In genomic region chr3R:4886086-4886812, dm6 we compare ENCODE assay signal across 1 fruit fly cellular context.
TF ChIP-seq lines count a peak whose summit lies in the region.

No protein-coding gene starts in this region.

TF ChIP-seq in whole organism, embryonic, 481 proteins besides CTCF, POLR2A, EP300 and RAD21 (continued from another document and continues in another):
- TF ChIP-seq lilli (GFP tag; optimal IDR thresholded peaks at IDR 0.05; lab: Kevin White, UChicago) (peak; percentile 65), crol (GFP tag; IDR thresholded peaks at IDR 0.05; lab: Robert Waterston, UW) (0 out of 2 replicates have a peak, but pooled peaks have one; percentile 20), CG2129 (GFP tag; IDR thresholded peaks at IDR 0.05; lab: Robert Waterston, UW; ENCODE audit: partially characterized antibody) (no peak), CG11398 (GFP tag; optimal IDR thresholded peaks at IDR 0.05; lab: Kevin White, UChicago) (peak; percentile 57), CG4820 (GFP tag; optimal IDR thresholded peaks at IDR 0.05; lab: Kevin White, UChicago) (peak; percentile 71), phol (tag; optimal IDR thresholded peaks at IDR 0.05; lab: Kevin White, UChicago) (peak; percentile 75), pb (GFP tag; optimal IDR thresholded peaks at IDR 0.05; lab: Kevin White, UChicago) (peak; percentile 47), CG8281 (tag; optimal IDR thresholded peaks at IDR 0.05; lab: Kevin White, UChicago) (peak; percentile 25), jing (GFP tag; optimal IDR thresholded peaks at IDR 0.05; lab: Kevin White, UChicago) (peak; percentile 28), aop (GFP tag; IDR thresholded peaks at IDR 0.05; lab: Robert Waterston, UW) (peak; percentile 50; the same call in 1 of the 2 replicates), tap (tag; optimal IDR thresholded peaks at IDR 0.05; lab: Kevin White, UChicago) (peak; percentile 70), CG10654 (GFP tag; optimal IDR thresholded peaks at IDR 0.05; lab: Kevin White, UChicago) (peak; percentile 55), CG17912 (GFP tag; optimal IDR thresholded peaks at IDR 0.05; lab: Kevin White, UChicago) (no peak), D19B (GFP tag; optimal IDR thresholded peaks at IDR 0.05; lab: Kevin White, UChicago) (no peak), Nf-YB (GFP tag; optimal IDR thresholded peaks at IDR 0.05; lab: Kevin White, UChicago) (peak; percentile 23), Antp (GFP tag; optimal IDR thresholded peaks at IDR 0.05; lab: Kevin White, UChicago) (peak; percentile 77), ash1 (GFP tag; optimal IDR thresholded peaks at IDR 0.05; lab: Kevin White, UChicago) (no peak), CG16779 (GFP tag; IDR thresholded peaks at IDR 0.05; lab: Robert Waterston, UW) (no peak), CG43689 (GFP tag; IDR thresholded peaks at IDR 0.05; lab: Robert Waterston, UW) (0 out of 2 replicates have a peak, but pooled peaks have one; percentile 16), ab (GFP tag; optimal IDR thresholded peaks at IDR 0.05; lab: Kevin White, UChicago) (no peak), Meics (GFP tag; optimal IDR thresholded peaks at IDR 0.05; lab: Kevin White, UChicago) (peak; percentile 38), fd96Cb (tag; optimal IDR thresholded peaks at IDR 0.05; lab: Kevin White, UChicago) (peak; percentile 78), bigmax (GFP tag; optimal IDR thresholded peaks at IDR 0.05; lab: Kevin White, UChicago) (no peak), Trl (optimal IDR thresholded peaks at IDR 0.05; lab: Kevin White, UChicago) (no peak), Trl (GFP tag; optimal IDR thresholded peaks at IDR 0.05; lab: Kevin White, UChicago) (peak; percentile 67), H2.0 (GFP tag; IDR thresholded peaks at IDR 0.05; lab: Robert Waterston, UW) (peak; percentile 64), Awh (GFP tag; IDR thresholded peaks at IDR 0.05; lab: Robert Waterston, UW) (peak; percentile 63; the same call in 1 of the 2 replicates), pum (GFP tag; optimal IDR thresholded peaks at IDR 0.05; lab: Kevin White, UChicago) (peak; percentile 68), CG31441 (GFP tag; IDR thresholded peaks at IDR 0.05; lab: Robert Waterston, UW) (peak; percentile 78), CG16863 (GFP tag; optimal IDR thresholded peaks at IDR 0.05; lab: Kevin White, UChicago) (peak; percentile 72), gsb (GFP tag; IDR thresholded peaks at IDR 0.05; lab: Robert Waterston, UW) (peak; percentile 35; the same call in 1 of the 2 replicates), CG17385 (GFP tag; optimal IDR thresholded peaks at IDR 0.05; lab: Kevin White, UChicago) (peak; percentile 59), gce (GFP tag; IDR thresholded peaks at IDR 0.05; lab: Robert Waterston, UW) (no peak), CG18011 (GFP tag; optimal IDR thresholded peaks at IDR 0.05; lab: Kevin White, UChicago) (no peak), CG2202 (tag; optimal IDR thresholded peaks at IDR 0.05; lab: Kevin White, UChicago) (peak; percentile 64), CG10979 (tag; optimal IDR thresholded peaks at IDR 0.05; lab: Kevin White, UChicago) (peak; percentile 84), CG6813 (GFP tag; optimal IDR thresholded peaks at IDR 0.05; lab: Kevin White, UChicago) (peak; percentile 69), CG13424 (tag; optimal IDR thresholded peaks at IDR 0.05; lab: Kevin White, UChicago) (peak; percentile 63), CG33557 (GFP tag; optimal IDR thresholded peaks at IDR 0.05; lab: Kevin White, UChicago) (peak; percentile 53), CG4617 (GFP tag; optimal IDR thresholded peaks at IDR 0.05; lab: Kevin White, UChicago; ENCODE audit: borderline replicate concordance) (peak; percentile 12), sr (GFP tag; IDR thresholded peaks at IDR 0.05; lab: Robert Waterston, UW) (no peak), CG6791 (GFP tag; IDR thresholded peaks at IDR 0.05; lab: Robert Waterston, UW; ENCODE audit: partially characterized antibody) (no peak), jumu (GFP tag; optimal IDR thresholded peaks at IDR 0.05; lab: Kevin White, UChicago) (peak; percentile 56), CG6272 (GFP tag; IDR thresholded peaks at IDR 0.05; lab: Robert Waterston, UW) (peak; percentile 38; the same call in 1 of the 2 replicates), kah (GFP tag; optimal IDR thresholded peaks at IDR 0.05; lab: Kevin White, UChicago) (no peak), Bgb (GFP tag; IDR thresholded peaks at IDR 0.05; lab: Robert Waterston, UW; ENCODE audit: partially characterized antibody) (no peak), sima (GFP tag; optimal IDR thresholded peaks at IDR 0.05; lab: Kevin White, UChicago) (no peak), Pdp1 (GFP tag; optimal IDR thresholded peaks at IDR 0.05; lab: Kevin White, UChicago) (peak; percentile 44 to 70), unpg (GFP tag; optimal IDR thresholded peaks at IDR 0.05; lab: Kevin White, UChicago) (peak; percentile 76), GATAe (GFP tag; conservative IDR thresholded peaks at IDR 0.05; lab: Robert Waterston, UW) (no peak), ind (GFP tag; optimal IDR thresholded peaks at IDR 0.05; lab: Kevin White, UChicago) (peak; percentile 48), ems (GFP tag; optimal IDR thresholded peaks at IDR 0.05; lab: Kevin White, UChicago) (peak; percentile 54), abd-A (tag; optimal IDR thresholded peaks at IDR 0.05; lab: Kevin White, UChicago) (no peak), Lhr (GFP tag; optimal IDR thresholded peaks at IDR 0.05; lab: Kevin White, UChicago) (peak; percentile 46), Dll (GFP tag; IDR thresholded peaks at IDR 0.05; lab: Robert Waterston, UW; ENCODE audit: partially characterized antibody) (no peak), en (GFP tag; optimal IDR thresholded peaks at IDR 0.05; lab: Kevin White, UChicago) (peak; percentile 55), hkb (optimal IDR thresholded peaks at IDR 0.05; lab: Kevin White, UChicago) (no peak), hkb (GFP tag; IDR thresholded peaks at IDR 0.05; lab: Robert Waterston, UW) (peak; percentile 35; the same call in 1 of the 2 replicates), sc (optimal IDR thresholded peaks at IDR 0.05; lab: Kevin White, UChicago) (no peak), sc (GFP tag; optimal IDR thresholded peaks at IDR 0.05; lab: Kevin White, UChicago) (peak; percentile 30), gro (GFP tag; optimal IDR thresholded peaks at IDR 0.05; lab: Kevin White, UChicago) (no peak), Dref (GFP tag; IDR thresholded peaks at IDR 0.05; lab: Robert Waterston, UW) (no peak), mirr (GFP tag; optimal IDR thresholded peaks at IDR 0.05; lab: Kevin White, UChicago) (no peak), Elba2 (GFP tag; optimal IDR thresholded peaks at IDR 0.05; lab: Kevin White, UChicago) (no peak), CG4854 (GFP tag; optimal IDR thresholded peaks at IDR 0.05; lab: Kevin White, UChicago) (peak; percentile 42), CrebB (tag; optimal IDR thresholded peaks at IDR 0.05; lab: Kevin White, UChicago) (peak; percentile 5), CG17186 (GFP tag; optimal IDR thresholded peaks at IDR 0.05; lab: Kevin White, UChicago) (no peak), CG7357 (GFP tag; IDR thresholded peaks at IDR 0.05; lab: Robert Waterston, UW) (peak; percentile 42; the same call in 1 of the 3 replicates), CG12104 (GFP tag; optimal IDR thresholded peaks at IDR 0.05; lab: Kevin White, UChicago) (peak; percentile 22), pita (GFP tag; optimal IDR thresholded peaks at IDR 0.05; lab: Kevin White, UChicago) (no peak), al (GFP tag; IDR thresholded peaks at IDR 0.05; lab: Robert Waterston, UW) (no peak), luna (GFP tag; optimal IDR thresholded peaks at IDR 0.05; lab: Kevin White, UChicago) (no peak), CG11723 (GFP tag; optimal IDR thresholded peaks at IDR 0.05; lab: Kevin White, UChicago) (peak; percentile 43), Bteb2 (GFP tag; optimal IDR thresholded peaks at IDR 0.05; lab: Kevin White, UChicago) (no peak), CG12942 (GFP tag; optimal IDR thresholded peaks at IDR 0.05; lab: Kevin White, UChicago) (peak; percentile 42), sim (GFP tag; IDR thresholded peaks at IDR 0.05; lab: Robert Waterston, UW) (0 out of 2 replicates have a peak, but pooled peaks have one; percentile 44), CG10321 (GFP tag; IDR thresholded peaks at IDR 0.05; lab: Robert Waterston, UW) (no peak), salm (tag; optimal IDR thresholded peaks at IDR 0.05; lab: Kevin White, UChicago) (no peak), br (optimal IDR thresholded peaks at IDR 0.05; lab: Kevin White, UChicago) (no peak), CG15514 (GFP tag; optimal IDR thresholded peaks at IDR 0.05; lab: Kevin White, UChicago) (no peak), Bdp1 (GFP tag; optimal IDR thresholded peaks at IDR 0.05; lab: Kevin White, UChicago) (peak; percentile 56), NFAT (GFP tag; IDR thresholded peaks at IDR 0.05; lab: Robert Waterston, UW) (0 out of 2 replicates have a peak, but pooled peaks have one; percentile 31), Dad (GFP tag; optimal IDR thresholded peaks at IDR 0.05; lab: Kevin White, UChicago) (no peak), CG1792 (GFP tag; optimal IDR thresholded peaks at IDR 0.05; lab: Kevin White, UChicago) (peak; percentile 66), nmo (GFP tag; optimal IDR thresholded peaks at IDR 0.05; lab: Kevin White, UChicago) (peak; percentile 75), CG3838 (GFP tag; optimal IDR thresholded peaks at IDR 0.05; lab: Kevin White, UChicago) (no peak), lov (optimal IDR thresholded peaks at IDR 0.05; lab: Kevin White, UChicago) (no peak), lov (GFP tag; IDR thresholded peaks at IDR 0.05; lab: Robert Waterston, UW) (peak; percentile 77; the same call in 2 of the 3 replicates), Sox102F (GFP tag; optimal IDR thresholded peaks at IDR 0.05; lab: Kevin White, UChicago) (peak; percentile 66), CG8290 (GFP tag; optimal IDR thresholded peaks at IDR 0.05; lab: Kevin White, UChicago) (peak; percentile 63), CG8290 (tag; optimal IDR thresholded peaks at IDR 0.05; lab: Kevin White, UChicago) (no peak), yki (optimal IDR thresholded peaks at IDR 0.05; lab: Kevin White, UChicago) (no peak), Doc3 (GFP tag; IDR thresholded peaks at IDR 0.05; lab: Robert Waterston, UW; ENCODE audit: partially characterized antibody) (no peak), CG11560 (tag; IDR thresholded peaks at IDR 0.05; lab: Robert Waterston, UW) (peak; percentile 15; the same call in 1 of the 3 replicates), nerfin-1 (tag; optimal IDR thresholded peaks at IDR 0.05; lab: Kevin White, UChicago) (peak; percentile 57), dati (GFP tag; IDR thresholded peaks at IDR 0.05; lab: Robert Waterston, UW) (peak; percentile 46; the same call in 1 of the 2 replicates), ERR (GFP tag; optimal IDR thresholded peaks at IDR 0.05; lab: Kevin White, UChicago) (no peak), CG1647 (GFP tag; optimal IDR thresholded peaks at IDR 0.05; lab: Kevin White, UChicago) (peak; percentile 32), az2 (GFP tag; optimal IDR thresholded peaks at IDR 0.05; lab: Kevin White, UChicago) (peak; percentile 77), HmgZ (tag; optimal IDR thresholded peaks at IDR 0.05; lab: Kevin White, UChicago) (no peak), CG2116 (GFP tag; optimal IDR thresholded peaks at IDR 0.05; lab: Kevin White, UChicago) (no peak), her (GFP tag; optimal IDR thresholded peaks at IDR 0.05; lab: Kevin White, UChicago) (no peak), gem (tag; optimal IDR thresholded peaks at IDR 0.05; lab: Kevin White, UChicago) (peak; percentile 81), ssp (GFP tag; IDR thresholded peaks at IDR 0.05; lab: Robert Waterston, UW) (no peak), HmgD (GFP tag; optimal IDR thresholded peaks at IDR 0.05; lab: Kevin White, UChicago) (peak; percentile 25), CG7372 (GFP tag; IDR thresholded peaks at IDR 0.05; lab: Robert Waterston, UW) (no peak), CG4707 (GFP tag; optimal IDR thresholded peaks at IDR 0.05; lab: Kevin White, UChicago) (peak; percentile 49), CG3407 (GFP tag; optimal IDR thresholded peaks at IDR 0.05; lab: Kevin White, UChicago) (peak; percentile 46), zf30C (GFP tag; optimal IDR thresholded peaks at IDR 0.05; lab: Kevin White, UChicago) (peak; percentile 73), CG6689 (GFP tag; IDR thresholded peaks at IDR 0.05; lab: Robert Waterston, UW) (peak; percentile 69; the same call in 1 of the 2 replicates), Rx (GFP tag; IDR thresholded peaks at IDR 0.05; lab: Robert Waterston, UW) (peak; percentile 49), mam (GFP tag; optimal IDR thresholded peaks at IDR 0.05; lab: Kevin White, UChicago) (peak; percentile 41), Tbp (GFP tag; optimal IDR thresholded peaks at IDR 0.05; lab: Kevin White, UChicago) (no peak), Hr39 (optimal IDR thresholded peaks at IDR 0.05; lab: Kevin White, UChicago) (no peak), dm (GFP tag; optimal IDR thresholded peaks at IDR 0.05; lab: Kevin White, UChicago) (no peak), CG9437 (GFP tag; optimal IDR thresholded peaks at IDR 0.05; lab: Kevin White, UChicago) (peak; percentile 27), bab2 (GFP tag; optimal IDR thresholded peaks at IDR 0.05; lab: Kevin White, UChicago) (peak; percentile 69), dimm (GFP tag; IDR thresholded peaks at IDR 0.05; lab: Robert Waterston, UW) (no peak), Camta (GFP tag; optimal IDR thresholded peaks at IDR 0.05; lab: Kevin White, UChicago) (peak; percentile 61), danr (GFP tag; IDR thresholded peaks at IDR 0.05; lab: Robert Waterston, UW) (no peak), maf-S (GFP tag; optimal IDR thresholded peaks at IDR 0.05; lab: Kevin White, UChicago) (peak; percentile 29), lab (GFP tag; optimal IDR thresholded peaks at IDR 0.05; lab: Kevin White, UChicago) (peak; percentile 65), caup (GFP tag; optimal IDR thresholded peaks at IDR 0.05; lab: Kevin White, UChicago; ENCODE audit: severe bottlenecking) (peak; percentile 24), ham (GFP tag; IDR thresholded peaks at IDR 0.05; lab: Robert Waterston, UW) (no peak), vfl (GFP tag; optimal IDR thresholded peaks at IDR 0.05; lab: Kevin White, UChicago) (no peak), PHDP (tag; optimal IDR thresholded peaks at IDR 0.05; lab: Kevin White, UChicago) (no peak), cwo (GFP tag; optimal IDR thresholded peaks at IDR 0.05; lab: Kevin White, UChicago) (peak; percentile 11), CG17612 (GFP tag; IDR thresholded peaks at IDR 0.05; lab: Robert Waterston, UW) (no peak), CG2889 (GFP tag; IDR thresholded peaks at IDR 0.05; lab: Robert Waterston, UW) (no peak), vvl (GFP tag; IDR thresholded peaks at IDR 0.05; lab: Robert Waterston, UW) (peak; percentile 77), cg (GFP tag; optimal IDR thresholded peaks at IDR 0.05; lab: Kevin White, UChicago) (no peak), CG10147 (GFP tag; optimal IDR thresholded peaks at IDR 0.05; lab: Kevin White, UChicago) (no peak), Dek (tag; optimal IDR thresholded peaks at IDR 0.05; lab: Kevin White, UChicago) (no peak)
